Fruit fly (Drosophila melanogaster) whole organism, embryonic: ENCODE measurements around the gene CG33060.
A peak's percentile ranks its signal among the peaks of the same experiment; 100 is the strongest.

Source experiments
- B-H1 ChIP-seq: fragments of 200-800 bp; sonication (Bioruptor generic); IDR thresholded peaks from 3 replicates; pipeline ENCODE4 v1.3.6; 2022; ENCODE audit warnings: missing biosample characterization, missing genetic modification characterization
- Bdp1 ChIP-seq: fragments of 200-800 bp; sonication (Bioruptor generic); optimal IDR thresholded peaks from 3 replicates; lab custom pipeline; 2016; ENCODE audit warnings: missing biosample characterization, missing genetic modification characterization
- CG11504 ChIP-seq: fragments of 200-800 bp; sonication (Bioruptor generic); optimal IDR thresholded peaks from 3 replicates; lab custom pipeline; 2019; ENCODE audit warnings: missing biosample characterization, mild to moderate bottlenecking, missing genetic modification characterization, moderate library complexity
- CG12104 ChIP-seq: fragments of 200-800 bp; sonication (Bioruptor generic); optimal IDR thresholded peaks from 3 replicates; lab custom pipeline; 2016; ENCODE audit warnings: missing biosample characterization, missing genetic modification characterization
- CG12659 ChIP-seq: fragments of 200-800 bp; sonication (Bioruptor generic); optimal IDR thresholded peaks from 3 replicates; lab custom pipeline; 2017; ENCODE audit warnings: mild to moderate bottlenecking, missing biosample characterization, missing genetic modification reagents, missing genetic modification characterization
- CG13424 ChIP-seq: fragments of 200-800 bp; sonication (Bioruptor generic); optimal IDR thresholded peaks from 2 replicates; lab custom pipeline; 2019; ENCODE audit warnings: missing biosample characterization, mild to moderate bottlenecking, missing genetic modification characterization, moderate library complexity
- CG15696 ChIP-seq: fragments of 200-800 bp; sonication (Bioruptor generic); optimal IDR thresholded peaks from 2 replicates; lab custom pipeline; 2019; ENCODE audit warnings: missing biosample characterization, mild to moderate bottlenecking, missing genetic modification characterization, moderate library complexity
- CG1603 ChIP-seq: fragments of 200-800 bp; sonication (Bioruptor generic); optimal IDR thresholded peaks from 2 replicates; lab custom pipeline; 2019; ENCODE audit warnings: missing biosample characterization, mild to moderate bottlenecking, missing genetic modification characterization, moderate library complexity
- CG17912 ChIP-seq: fragments of 200-800 bp; sonication (Bioruptor generic); optimal IDR thresholded peaks from 2 replicates; lab custom pipeline; 2018; ENCODE audit warnings: missing biosample characterization, mild to moderate bottlenecking, missing genetic modification characterization
- CG18619 ChIP-seq: fragments of 200-800 bp; sonication (Bioruptor generic); optimal IDR thresholded peaks from 3 replicates; lab custom pipeline; 2017; ENCODE audit warnings: missing biosample characterization, mild to moderate bottlenecking, missing genetic modification characterization
- CG2712 ChIP-seq: fragments of 200-800 bp; optimal IDR thresholded peaks from 3 replicates; lab custom pipeline; 2019; ENCODE audit warnings: missing biosample characterization, mild to moderate bottlenecking, missing genetic modification characterization, moderate library complexity
- CG30403 ChIP-seq: fragments of 200-800 bp; sonication (Bioruptor generic); optimal IDR thresholded peaks from 3 replicates; lab custom pipeline; 2016; ENCODE audit warnings: missing biosample characterization, missing genetic modification characterization
- CG42726 ChIP-seq: fragments of 200-800 bp; sonication (Bioruptor generic); IDR thresholded peaks from 2 replicates; pipeline ENCODE4 v1.3.6; 2022; ENCODE audit warnings: missing biosample characterization, missing genetic modification characterization; ENCODE audit not compliant: partially characterized antibody
- CG4404 ChIP-seq: fragments of 200-800 bp; sonication (Bioruptor generic); IDR thresholded peaks from 2 replicates; pipeline ENCODE4 v1.3.6; 2022; ENCODE audit warnings: missing biosample characterization, missing genetic modification characterization
- CG4730 ChIP-seq: fragments of 200-800 bp; sonication (Bioruptor generic); IDR thresholded peaks from 2 replicates; pipeline ENCODE4 v1.3.6; 2022; ENCODE audit warnings: missing biosample characterization, missing genetic modification characterization
- CG6254 ChIP-seq: fragments of 200-800 bp; sonication (Bioruptor generic); optimal IDR thresholded peaks from 3 replicates; lab custom pipeline; 2017; ENCODE audit warnings: mild to moderate bottlenecking, missing biosample characterization, missing genetic modification reagents, missing genetic modification characterization
- CG6791 ChIP-seq: fragments of 200-800 bp; sonication (Bioruptor generic); IDR thresholded peaks from 3 replicates; pipeline ENCODE4 v1.3.6; 2022; ENCODE audit warnings: missing biosample characterization, missing genetic modification characterization; ENCODE audit not compliant: partially characterized antibody
- CG7987 ChIP-seq: fragments of 200-800 bp; sonication (Bioruptor generic); optimal IDR thresholded peaks from 2 replicates; lab custom pipeline; 2018; ENCODE audit warnings: missing biosample characterization, mild to moderate bottlenecking, missing genetic modification characterization, moderate library complexity
- CG8281 ChIP-seq: fragments of 200-800 bp; sonication (Bioruptor generic); optimal IDR thresholded peaks from 2 replicates; lab custom pipeline; 2018; ENCODE audit warnings: missing biosample characterization, mild to moderate bottlenecking, missing genetic modification characterization, moderate library complexity
- CG8765 ChIP-seq: fragments of 200-800 bp; sonication (Bioruptor generic); IDR thresholded peaks from 2 replicates; pipeline ENCODE4 v1.3.6; 2022; ENCODE audit warnings: missing biosample characterization, missing genetic modification characterization
- CTCF ChIP-seq: fragments of 200-800 bp; sonication (Bioruptor generic); optimal IDR thresholded peaks from 2 replicates; lab custom pipeline; 2017; ENCODE audit warnings: missing biosample characterization, mild to moderate bottlenecking, missing genetic modification characterization, moderate library complexity
- Chrac-16 ChIP-seq: fragments of 200-800 bp; sonication (Bioruptor generic); optimal IDR thresholded peaks from 3 replicates; lab custom pipeline; 2016; ENCODE audit warnings: missing biosample characterization, missing genetic modification characterization
- Drgx ChIP-seq: fragments of 200-800 bp; sonication (Bioruptor generic); IDR thresholded peaks from 2 replicates; pipeline ENCODE4 v1.3.6; 2022; ENCODE audit warnings: missing biosample characterization, missing genetic modification characterization
- H2.0 ChIP-seq: fragments of 200-800 bp; sonication (Bioruptor generic); IDR thresholded peaks from 2 replicates; pipeline ENCODE4 v1.3.6; 2022; ENCODE audit warnings: missing biosample characterization, missing genetic modification characterization
- HmgZ ChIP-seq: fragments of 200-800 bp; sonication (Bioruptor generic); optimal IDR thresholded peaks from 2 replicates; lab custom pipeline; 2018; ENCODE audit warnings: missing biosample characterization, mild to moderate bottlenecking, missing genetic modification characterization
- Hr51 ChIP-seq, 2 experiments: fragments of 200-800 bp; sonication (Bioruptor generic); optimal IDR thresholded peaks; 2 replicates in 1 of 2; 3 replicates in 1 of 2; lab custom pipeline; 2016 to 2018; ENCODE audit warnings: missing biosample characterization in 2 of 2, missing genetic modification characterization in 2 of 2, mild to moderate bottlenecking in 1 of 2, moderate library complexity in 1 of 2
- Med ChIP-seq: fragments of 200-800 bp; sonication (Bioruptor generic); peaks from one replicate; lab custom pipeline; 2016; ENCODE audit warnings: missing biosample characterization, missing genetic modification characterization, mild to moderate bottlenecking, inconsistent platforms, moderate library complexity
- NC2β ChIP-seq: fragments of 200-800 bp; sonication (Bioruptor generic); optimal IDR thresholded peaks from 2 replicates; lab custom pipeline; 2016; ENCODE audit warnings: missing biosample characterization, missing genetic modification characterization
- Stat92E ChIP-seq, 3 experiments: fragments of >200 bp in 2 of 3; fragments of 200-800 bp in 1 of 3; sonication (Bioruptor generic) in 1 of 3; optimal IDR thresholded peaks; 2 replicates each; lab custom pipeline; 2017 to 2019; ENCODE audit warnings: missing biosample characterization in 3 of 3, missing genetic modification characterization in 3 of 3, mild to moderate bottlenecking in 1 of 3, moderate library complexity in 1 of 3
- ac ChIP-seq: fragments of 200-800 bp; sonication (Bioruptor generic); optimal IDR thresholded peaks from 3 replicates; lab custom pipeline; 2017; ENCODE audit warnings: missing biosample characterization, mild to moderate bottlenecking, missing genetic modification characterization
- bcd ChIP-seq: fragments of 200-800 bp; sonication (Bioruptor generic); optimal IDR thresholded peaks from 2 replicates; lab custom pipeline; 2017; ENCODE audit warnings: missing biosample characterization, mild to moderate bottlenecking, missing genetic modification characterization
- bigmax ChIP-seq: fragments of 200-800 bp; sonication (Bioruptor generic); optimal IDR thresholded peaks from 2 replicates; lab custom pipeline; 2018; ENCODE audit warnings: missing biosample characterization, mild to moderate bottlenecking, missing genetic modification characterization
- chif ChIP-seq, 2 experiments: fragments of 200-800 bp; sonication (Bioruptor generic); optimal IDR thresholded peaks; 3 replicates each; lab custom pipeline; 2016; ENCODE audit warnings: missing biosample characterization in 2 of 2, missing genetic modification characterization in 2 of 2
- cwo ChIP-seq: fragments of 200-800 bp; sonication (Bioruptor generic); optimal IDR thresholded peaks from 3 replicates; lab custom pipeline; 2017; ENCODE audit warnings: missing biosample characterization, missing genetic modification characterization, mild to moderate bottlenecking, moderate library complexity, missing genetic modification reagents
- danr ChIP-seq: fragments of 200-800 bp; sonication (Bioruptor generic); IDR thresholded peaks from 2 replicates; pipeline ENCODE4 v1.3.6; 2022; ENCODE audit warnings: missing biosample characterization, missing genetic modification characterization
- fd3F ChIP-seq: fragments of 200-800 bp; sonication (Bioruptor generic); optimal IDR thresholded peaks from 2 replicates; lab custom pipeline; 2018; ENCODE audit warnings: missing biosample characterization, mild to moderate bottlenecking, missing genetic modification characterization, moderate library complexity
- fu2 ChIP-seq: fragments of 200-800 bp; sonication (Bioruptor generic); optimal IDR thresholded peaks from 2 replicates; lab custom pipeline; 2016; ENCODE audit warnings: missing biosample characterization, missing genetic modification characterization
- gsb-n ChIP-seq: fragments of 200-800 bp; sonication (Bioruptor generic); optimal IDR thresholded peaks from 3 replicates; lab custom pipeline; 2018; ENCODE audit warnings: missing biosample characterization, mild to moderate bottlenecking, missing genetic modification characterization
- insv ChIP-seq, 2 experiments: fragments of 200-800 bp; sonication (Bioruptor generic); optimal IDR thresholded peaks; 3 replicates each; lab custom pipeline; 2016 to 2018; ENCODE audit warnings: missing biosample characterization in 2 of 2, missing genetic modification characterization in 2 of 2
- nmo ChIP-seq: fragments of 200-800 bp; sonication (Bioruptor generic); optimal IDR thresholded peaks from 2 replicates; lab custom pipeline; 2018; ENCODE audit warnings: missing biosample characterization, mild to moderate bottlenecking, missing genetic modification characterization, moderate library complexity
- pan ChIP-seq, 4 experiments: fragments of >200 bp in 3 of 4; fragments of 200-800 bp in 1 of 4; sonication (Bioruptor generic) in 1 of 4; optimal IDR thresholded peaks in 3 of 4; IDR thresholded peaks in 1 of 4; 2 replicates each; pipeline versions ENCODE4 v1.3.6 to Lab custom; 2017 to 2022; ENCODE audit warnings: missing biosample characterization in 2 of 4, missing genetic modification characterization in 2 of 4, mixed read lengths in 1 of 4
- shn ChIP-seq: fragments of 200-800 bp; sonication (Bioruptor generic); optimal IDR thresholded peaks from 3 replicates; lab custom pipeline; 2016; ENCODE audit warnings: missing biosample characterization, missing genetic modification characterization
- so ChIP-seq: fragments of 200-800 bp; sonication (Bioruptor generic); IDR thresholded peaks from 3 replicates; pipeline ENCODE4 v1.3.6; 2022; ENCODE audit warnings: missing biosample characterization, missing genetic modification characterization
- sr ChIP-seq: fragments of 200-800 bp; sonication (Bioruptor generic); IDR thresholded peaks from 3 replicates; pipeline ENCODE4 v1.3.6; 2022; ENCODE audit warnings: missing biosample characterization, missing genetic modification characterization
- tll ChIP-seq, 2 experiments: fragments of 200-800 bp in 1 of 2; fragments of >200 bp in 1 of 2; sonication (Bioruptor generic) in 1 of 2; optimal IDR thresholded peaks; 2 replicates each; lab custom pipeline; 2017 to 2019; ENCODE audit warnings: missing biosample characterization in 2 of 2, missing genetic modification characterization in 2 of 2, mild to moderate bottlenecking in 1 of 2, moderate library complexity in 1 of 2
- toy ChIP-seq: fragments of 200-800 bp; sonication (Bioruptor generic); IDR thresholded peaks from 2 replicates; pipeline ENCODE4 v1.3.6; 2022; ENCODE audit warnings: missing biosample characterization, missing genetic modification characterization
- trh ChIP-seq: fragments of 200-800 bp; sonication (Bioruptor generic); optimal IDR thresholded peaks from 2 replicates; lab custom pipeline; 2016; ENCODE audit warnings: missing biosample characterization, missing genetic modification characterization
- unc-4 ChIP-seq: fragments of 200-800 bp; sonication (Bioruptor generic); IDR thresholded peaks from 2 replicates; pipeline ENCODE4 v1.3.6; 2022; ENCODE audit warnings: missing biosample characterization, missing genetic modification characterization; ENCODE audit not compliant: partially characterized antibody
- unpg ChIP-seq: fragments of 200-800 bp; sonication (Bioruptor generic); optimal IDR thresholded peaks from 3 replicates; lab custom pipeline; 2018; ENCODE audit warnings: missing biosample characterization, mild to moderate bottlenecking, missing genetic modification characterization, moderate library complexity
- vvl ChIP-seq: fragments of 200-800 bp; sonication (Bioruptor generic); IDR thresholded peaks from 2 replicates; pipeline ENCODE4 v1.3.6; 2022; ENCODE audit warnings: missing biosample characterization, missing genetic modification characterization

Gene CG33060

DNA sequence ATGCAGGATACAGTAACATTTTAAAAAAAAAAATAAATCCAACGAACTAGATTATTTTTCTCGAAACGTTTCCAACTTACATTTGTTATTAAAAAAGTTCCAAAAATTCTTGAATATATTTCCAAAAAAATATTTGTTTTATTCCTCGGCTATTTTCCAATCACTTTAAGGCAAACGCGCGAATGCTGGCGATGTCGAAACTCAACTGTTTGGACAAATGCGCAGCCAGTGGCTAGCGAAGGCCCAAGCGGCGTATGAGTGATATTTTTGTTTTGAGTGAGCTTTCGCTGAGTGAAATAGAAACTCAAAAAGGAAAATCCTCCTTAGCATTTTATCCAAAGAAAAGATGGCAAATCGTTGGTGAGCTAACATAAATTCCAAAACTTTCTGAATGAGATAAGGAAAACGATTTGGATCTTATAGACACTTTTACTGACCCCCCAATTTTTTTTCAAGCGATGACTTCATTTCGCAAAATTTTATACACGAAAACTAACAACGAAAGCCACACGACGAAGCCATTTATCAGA lies 28.4 kb downstream of the CG33060 start, which contains the start of gene ringer (continued):
- TF ChIP-seq ac (GFP tag; lab: Kevin White, UChicago) (no peak), CG13424 (tag; lab: Kevin White, UChicago) (no peak), fu2 (no peak), CG6254 (GFP tag; lab: Kevin White, UChicago) (no peak), CG12659 (GFP tag; lab: Kevin White, UChicago) (peak; percentile 8), CG18619 (peak; percentile 10), nmo (GFP tag; lab: Kevin White, UChicago) (no peak), fd3F (GFP tag; lab: Kevin White, UChicago) (no peak), pan (optimal IDR thresholded peaks at IDR 0.05; lab: Kevin White, UChicago) (no peak), pan (GFP tag; optimal IDR thresholded peaks at IDR 0.05 in 1 of 2, IDR thresholded peaks at IDR 0.05 in 1 of 2) (no peak), unpg (no peak), Bdp1 (no peak), insv (GFP tag; optimal IDR thresholded peaks at IDR 0.05; lab: Kevin White, UChicago) (no peak), CG8281 (tag; lab: Kevin White, UChicago) (no peak), Chrac-16 (GFP tag; lab: Kevin White, UChicago) (no peak), danr (no peak), CG8765 (GFP tag; lab: Robert Waterston, UW) (no peak), vvl (GFP tag; lab: Robert Waterston, UW) (no peak), CG30403 (no peak), bcd (GFP tag; lab: Kevin White, UChicago) (no peak), Hr51 (GFP tag; optimal IDR thresholded peaks at IDR 0.05; lab: Kevin White, UChicago) (no peak), Med (GFP tag; lab: Kevin White, UChicago) (peak; percentile 58), gsb-n (tag; lab: Kevin White, UChicago) (no peak), unc-4 (no peak), CG42726 (GFP tag; lab: Robert Waterston, UW) (no peak), trh (no peak), bigmax (no peak), CG2712 (tag; lab: Kevin White, UChicago) (no peak), NC2β (GFP tag; lab: Kevin White, UChicago) (no peak), Drgx (GFP tag; lab: Robert Waterston, UW) (no peak), CG7987 (GFP tag; lab: Kevin White, UChicago) (no peak), Stat92E (GFP tag; optimal IDR thresholded peaks at IDR 0.05; lab: Kevin White, UChicago) (no peak), chif (GFP tag; optimal IDR thresholded peaks at IDR 0.05; lab: Kevin White, UChicago) (no peak), cwo (no peak), HmgZ (tag; lab: Kevin White, UChicago) (no peak), CTCF (GFP tag; lab: Kevin White, UChicago) (no peak), CG4404 (GFP tag; lab: Robert Waterston, UW) (no peak), CG15696 (tag; lab: Kevin White, UChicago) (no peak), CG11504 (tag; lab: Kevin White, UChicago) (no peak), toy (GFP tag; lab: Robert Waterston, UW) (no peak), CG1603 (tag; lab: Kevin White, UChicago) (no peak), CG17912 (GFP tag; lab: Kevin White, UChicago) (no peak), tll (GFP tag; optimal IDR thresholded peaks at IDR 0.05; lab: Kevin White, UChicago) (no peak), CG6791 (GFP tag; lab: Robert Waterston, UW) (no peak), CG12104 (GFP tag; lab: Kevin White, UChicago) (no peak), CG4730 (GFP tag; lab: Robert Waterston, UW) (no peak), shn (no peak), so (no peak), sr (GFP tag; lab: Robert Waterston, UW) (no peak), B-H1 (GFP tag; lab: Robert Waterston, UW) (no peak), H2.0 (GFP tag; lab: Robert Waterston, UW) (no peak)
